Worm (Caenorhabditis elegans): Measurements from ENCODE around the gene ttr-50.

The ttr-50 gene

ce11 chrIV:11592820-11593219 lies 48.0 kb downstream of the ttr-50 start:
- no peak for TF ChIP-seq unc-62 (GFP tag; optimal IDR thresholded peaks at IDR 0.05)
- no peak for TF ChIP-seq unc-120 (tag; optimal IDR thresholded peaks at IDR 0.05; ENCODE audit: poor library complexity, severe bottlenecking)
- TF ChIP-seq sptf-1 (tag; optimal IDR thresholded peaks at IDR 0.05) = peak; percentile 24
- TF ChIP-seq ham-2 (GFP tag; optimal IDR thresholded peaks at IDR 0.05) = no peak
- TF ChIP-seq nhr-12 (tag; optimal IDR thresholded peaks at IDR 0.05) = no peak
- TF ChIP-seq mep-1 (tag; optimal IDR thresholded peaks at IDR 0.05) = peak; percentile 8
- peak; percentile 10 for TF ChIP-seq ces-1 (GFP tag; optimal IDR thresholded peaks at IDR 0.05)
- TF ChIP-seq lsy-2 (tag; optimal IDR thresholded peaks at IDR 0.05) = peak; percentile 6

DNA sequence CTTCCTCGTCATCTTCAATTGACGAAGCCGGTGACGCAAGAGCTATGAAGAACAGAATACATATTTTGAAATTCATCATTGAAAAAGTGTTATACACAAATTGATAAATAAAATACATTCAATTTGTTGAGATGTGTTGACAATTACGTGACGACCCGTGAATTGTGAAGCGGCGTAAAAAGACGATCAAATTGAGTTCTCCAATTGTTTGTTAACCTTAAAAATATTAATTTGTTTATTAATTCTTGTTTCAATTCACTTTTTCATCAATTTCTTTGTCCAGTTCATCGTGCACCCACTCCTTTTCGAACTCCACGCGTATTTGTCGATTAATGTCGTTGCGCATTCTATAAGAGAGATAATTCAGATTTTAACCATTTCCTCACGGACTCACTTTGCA lies 48.6 kb downstream of the ttr-50 start, which contains the start of gene spe-36:
TSS of gene spe-36 (minus strand) at position 101 of the 400 bp plus-strand sequence.
- no peak for TF ChIP-seq ztf-11 (tag; optimal IDR thresholded peaks at IDR 0.05)
- TF ChIP-seq pha-4 (tag; optimal IDR thresholded peaks at IDR 0.05) = no peak
- no peak for TF ChIP-seq sem-2 (GFP tag; optimal IDR thresholded peaks at IDR 0.05)
- TF ChIP-seq mls-2 (tag; optimal IDR thresholded peaks at IDR 0.05) = no peak
- no peak for TF ChIP-seq flh-1 (GFP tag; optimal IDR thresholded peaks at IDR 0.05)
- no peak for TF ChIP-seq ceh-83 (GFP tag; optimal IDR thresholded peaks at IDR 0.05)
- no peak for TF ChIP-seq drap-1 (GFP tag; optimal IDR thresholded peaks at IDR 0.05)
- TF ChIP-seq hlh-1 (tag; optimal IDR thresholded peaks at IDR 0.05) = no peak
- no peak for TF ChIP-seq unc-39 (tag; optimal IDR thresholded peaks at IDR 0.05)
- no peak for TF ChIP-seq cnd-1 (tag; optimal IDR thresholded peaks at IDR 0.05)
- no peak for TF ChIP-seq elt-1 (tag; optimal IDR thresholded peaks at IDR 0.05; ENCODE audit: borderline replicate concordance, insufficient read depth)
